Worm (Caenorhabditis elegans): ENCODE data around the gene ubc-26.
A peak's percentile ranks its signal among the peaks of the same experiment; 100 is the strongest.

Gene ubc-26

ce11 chrII:2853767-2854166, 46.4 kb downstream of the ubc-26 start:
- TF ChIP-seq php-3 (GFP tag; IDR thresholded peaks at IDR 0.05) (no peak), F26F4.8 (GFP tag; conservative IDR thresholded peaks at IDR 0.05) (no peak), lim-7 (GFP tag; IDR thresholded peaks at IDR 0.05) (no peak), lin-38 (GFP tag; IDR thresholded peaks at IDR 0.05) (no peak), snpc-1.2 (GFP tag; IDR thresholded peaks at IDR 0.05) (no peak), nhr-6 (tag; optimal IDR thresholded peaks at IDR 0.05) (no peak), nhr-111 (GFP tag; optimal IDR thresholded peaks at IDR 0.05) (no peak), ceh-20 (GFP tag; IDR thresholded peaks at IDR 0.05) (no peak), tag-97 (GFP tag; IDR thresholded peaks at IDR 0.05) (no peak), F10B5.3 (tag; optimal IDR thresholded peaks at IDR 0.05) (no peak), unc-62 (GFP tag; optimal IDR thresholded peaks at IDR 0.05 in 1 of 2) (no peak), unc-62 (tag; optimal IDR thresholded peaks at IDR 0.05) (no peak), Y5F2A.4 (GFP tag; optimal IDR thresholded peaks at IDR 0.05) (no peak), mep-1 (tag; optimal IDR thresholded peaks at IDR 0.05) (no peak)

DNA sequence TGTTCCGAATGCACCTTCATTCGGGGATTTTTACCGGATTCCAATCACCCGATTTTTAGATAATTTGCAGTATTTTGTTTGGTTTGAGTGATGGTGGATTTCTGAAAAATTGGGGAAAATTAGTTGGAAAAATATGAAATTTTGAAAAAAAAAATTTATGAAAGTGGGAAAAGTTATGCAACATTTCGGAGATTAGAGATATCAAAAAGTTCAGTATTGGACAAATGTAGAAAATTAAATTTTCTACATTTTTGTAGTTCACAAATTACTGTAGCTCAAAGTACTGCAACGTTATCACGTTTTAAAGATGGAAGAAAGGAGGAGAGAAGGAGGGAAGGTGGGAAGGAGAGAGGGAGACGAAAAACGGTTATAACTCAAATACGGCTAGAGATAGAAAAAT, 47.7 kb downstream of the ubc-26 start, which contains the start of gene ptc-3:
ptc-3 (minus strand) TSS at position 101 of the 400 bp plus-strand sequence.
- TF ChIP-seq nhr-42 (GFP tag; IDR thresholded peaks at IDR 0.05) (no peak), snpc-4 (tag; optimal IDR thresholded peaks at IDR 0.05) (no peak), sdz-12 (GFP tag; optimal IDR thresholded peaks at IDR 0.05) (no peak), D1046.2 (GFP tag; IDR thresholded peaks at IDR 0.05) (no peak), ceh-44 (GFP tag; IDR thresholded peaks at IDR 0.05) (no peak), nhr-25 (tag; optimal IDR thresholded peaks at IDR 0.05; ENCODE audit: borderline replicate concordance, insufficient read depth) (no peak), Y105C5A.15 (GFP tag; IDR thresholded peaks at IDR 0.05) (no peak), duxl-1 (tag; optimal IDR thresholded peaks at IDR 0.05; ENCODE audit: poor library complexity) (no peak), snpc-1.2 (GFP tag; IDR thresholded peaks at IDR 0.05) (no peak), nhr-48 (tag; optimal IDR thresholded peaks at IDR 0.05) (no peak), Y75B8A.6 (GFP tag; IDR thresholded peaks at IDR 0.05) (no peak), pha-4 (GFP tag; IDR thresholded peaks at IDR 0.05) (no peak), pha-4 (tag; optimal IDR thresholded peaks at IDR 0.05) (no peak), nhr-28 (tag; optimal IDR thresholded peaks at IDR 0.05) (no peak), hlh-11 (tag; optimal IDR thresholded peaks at IDR 0.05) (no peak), lsy-2 (tag; optimal IDR thresholded peaks at IDR 0.05) (no peak)

ce11 chrII:2846552-2846951, 53.6 kb downstream of the ubc-26 start:
- TF ChIP-seq tag-97 (GFP tag; IDR thresholded peaks at IDR 0.05) (no peak), Y105C5A.15 (GFP tag; IDR thresholded peaks at IDR 0.05) (no peak), lin-1 (GFP tag; IDR thresholded peaks at IDR 0.05) (no peak), pqm-1 (tag; optimal IDR thresholded peaks at IDR 0.05) (no peak), mes-2 (tag; optimal IDR thresholded peaks at IDR 0.05; ENCODE audit: poor library complexity, severe bottlenecking) (no peak), mep-1 (tag; optimal IDR thresholded peaks at IDR 0.05) (no peak), F10B5.3 (tag; optimal IDR thresholded peaks at IDR 0.05) (no peak), ctbp-1 (GFP tag; IDR thresholded peaks at IDR 0.05) (no peak), Y48G9A.11 (GFP tag; IDR thresholded peaks at IDR 0.05) (no peak), nhr-237 (tag; optimal IDR thresholded peaks at IDR 0.05) (no peak)

DNA sequence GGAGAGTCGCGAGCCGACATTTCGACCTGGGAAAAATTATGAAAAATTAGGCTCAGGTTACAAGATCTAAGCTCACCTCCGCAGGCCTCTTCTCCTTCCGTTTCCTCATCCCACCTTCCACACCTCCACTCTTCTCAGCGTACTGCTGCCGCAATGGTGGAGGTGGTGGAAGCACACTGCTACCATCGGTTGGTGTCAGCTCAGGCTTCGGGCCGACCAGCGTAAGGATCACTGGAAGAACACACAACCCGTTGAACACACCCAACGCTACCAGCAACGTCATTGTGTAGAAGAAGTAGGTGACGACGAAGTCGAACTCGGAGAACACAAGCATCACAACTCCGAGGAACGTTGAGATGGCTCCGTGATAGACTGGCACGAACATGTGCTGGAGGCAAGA, 54.5 kb downstream of the ubc-26 start:
- TF ChIP-seq set-16 (GFP tag; IDR thresholded peaks at IDR 0.05): peak; percentile 54
- no peak for TF ChIP-seq lin-13 (GFP tag; optimal IDR thresholded peaks at IDR 0.05)
